Fruit fly (Drosophila melanogaster) whole organism, adult: ENCODE results near the gene TkR99D.

Experiments
- CG11617 ChIP-seq: fragments of 200-800 bp; sonication (Bioruptor generic); optimal IDR thresholded peaks from 2 replicates; lab custom pipeline; 2017; ENCODE audit warnings: mild to moderate bottlenecking, missing biosample characterization, missing genetic modification reagents, missing genetic modification characterization
- CG12768 ChIP-seq: fragments of 200-800 bp; sonication (Bioruptor generic); optimal IDR thresholded peaks from 2 replicates; lab custom pipeline; 2017; ENCODE audit warnings: missing biosample characterization, missing genetic modification characterization, mild to moderate bottlenecking, moderate library complexity, missing genetic modification reagents
- CG14711 ChIP-seq: fragments of 200-800 bp; sonication (Bioruptor generic); optimal IDR thresholded peaks from 2 replicates; lab custom pipeline; 2018; ENCODE audit warnings: missing biosample characterization, mild to moderate bottlenecking, missing genetic modification characterization, moderate library complexity
- CG1620 ChIP-seq: fragments of 200-800 bp; sonication (Bioruptor generic); optimal IDR thresholded peaks from 2 replicates; lab custom pipeline; 2016; ENCODE audit warnings: missing biosample characterization, missing genetic modification characterization
- CG33017 ChIP-seq: fragments of 200-800 bp; sonication (Bioruptor generic); optimal IDR thresholded peaks from 2 replicates; lab custom pipeline; 2018; ENCODE audit warnings: missing biosample characterization, mild to moderate bottlenecking, missing genetic modification characterization, moderate library complexity
- CG5204 ChIP-seq: fragments of 200-800 bp; sonication (Bioruptor generic); optimal IDR thresholded peaks from 2 replicates; lab custom pipeline; 2016; ENCODE audit warnings: missing biosample characterization, missing genetic modification characterization
- CG7045 ChIP-seq: fragments of 200-800 bp; sonication (Bioruptor generic); optimal IDR thresholded peaks from 2 replicates; lab custom pipeline; 2017; ENCODE audit warnings: missing biosample characterization, mild to moderate bottlenecking, missing genetic modification characterization
- CG7101 ChIP-seq: fragments of 200-800 bp; sonication (Bioruptor generic); optimal IDR thresholded peaks from 2 replicates; lab custom pipeline; 2018; ENCODE audit warnings: missing biosample characterization, mild to moderate bottlenecking, missing genetic modification characterization, moderate library complexity
- Clk ChIP-seq: fragments of 200-800 bp; sonication (Bioruptor generic); optimal IDR thresholded peaks from 2 replicates; lab custom pipeline; 2017; ENCODE audit warnings: missing biosample characterization, missing genetic modification characterization
- Crg-1 ChIP-seq: fragments of 200-800 bp; sonication (Bioruptor generic); optimal IDR thresholded peaks from 2 replicates; lab custom pipeline; 2016; ENCODE audit warnings: missing biosample characterization, missing genetic modification characterization
- Hr96 ChIP-seq: fragments of 200-800 bp; sonication (Bioruptor generic); optimal IDR thresholded peaks from 2 replicates; lab custom pipeline; 2016; ENCODE audit warnings: missing biosample characterization, missing genetic modification characterization
- Mnt ChIP-seq: fragments of 200-800 bp; sonication (Bioruptor generic); optimal IDR thresholded peaks from 2 replicates; lab custom pipeline; 2016; ENCODE audit warnings: missing biosample characterization, mild to moderate bottlenecking, missing genetic modification characterization
- bab1 ChIP-seq: fragments of 200-800 bp; sonication (Bioruptor generic); optimal IDR thresholded peaks from 3 replicates; lab custom pipeline; 2019; ENCODE audit warnings: missing biosample characterization, mild to moderate bottlenecking, missing genetic modification characterization, moderate library complexity
- cic ChIP-seq: fragments of 200-800 bp; sonication (Bioruptor generic); optimal IDR thresholded peaks from 2 replicates; lab custom pipeline; 2017; ENCODE audit warnings: missing biosample characterization, mild to moderate bottlenecking, missing genetic modification characterization, moderate library complexity
- cnc ChIP-seq, 2 experiments: fragments of >200 bp; optimal IDR thresholded peaks; 2 replicates each; lab custom pipeline; 2017
- kay ChIP-seq: fragments of 200-800 bp; sonication (Bioruptor generic); peaks from one replicate; lab custom pipeline; 2016; ENCODE audit warnings: missing biosample characterization, missing genetic modification characterization, borderline replicate concordance
- ovo ChIP-seq: fragments of 200-800 bp; sonication (Bioruptor generic); optimal IDR thresholded peaks from 2 replicates; lab custom pipeline; 2016; ENCODE audit warnings: missing biosample characterization, missing genetic modification characterization
- pad ChIP-seq: fragments of 200-800 bp; sonication (Bioruptor generic); optimal IDR thresholded peaks from 3 replicates; lab custom pipeline; 2017; ENCODE audit warnings: missing biosample characterization, missing genetic modification characterization, mild to moderate bottlenecking, moderate library complexity, missing genetic modification reagents
- tj ChIP-seq: fragments of 200-800 bp; sonication (Bioruptor generic); optimal IDR thresholded peaks from 3 replicates; lab custom pipeline; 2017; ENCODE audit warnings: missing biosample characterization, mild to moderate bottlenecking, missing genetic modification characterization, moderate library complexity
- toe ChIP-seq: fragments of 200-800 bp; sonication (Bioruptor generic); optimal IDR thresholded peaks from 2 replicates; lab custom pipeline; 2016; ENCODE audit warnings: missing biosample characterization, missing genetic modification characterization

TkR99D gene

DNA sequence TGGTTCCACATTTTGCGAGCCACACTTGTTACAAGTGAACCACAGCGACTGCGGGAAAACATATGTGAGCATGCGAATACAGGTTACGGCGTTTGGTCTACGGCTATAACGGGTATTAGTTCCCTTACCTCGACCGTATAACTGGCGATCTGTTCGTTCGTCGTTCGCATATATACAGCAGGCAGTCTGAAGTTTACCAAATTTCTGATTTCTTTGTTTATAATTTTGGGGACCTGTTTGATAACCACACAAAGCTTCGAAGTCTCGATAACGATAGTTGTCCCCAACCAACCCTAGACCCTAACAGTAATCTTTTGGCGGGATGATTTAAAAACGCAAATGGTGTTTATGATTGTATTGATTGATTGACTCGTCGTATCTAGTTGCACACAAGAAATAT, 23.9 kb upstream of the TkR99D start, which contains the start of gene Acph-1:
Gene Acph-1, minus strand, starts transcription at position 278 of the 400 bp plus-strand sequence.
- TF ChIP-seq bab1 (GFP tag; lab: Kevin White, UChicago) = peak; percentile 6
- TF ChIP-seq CG5204 = no peak
- TF ChIP-seq cic (GFP tag; lab: Kevin White, UChicago) = no peak

DNA sequence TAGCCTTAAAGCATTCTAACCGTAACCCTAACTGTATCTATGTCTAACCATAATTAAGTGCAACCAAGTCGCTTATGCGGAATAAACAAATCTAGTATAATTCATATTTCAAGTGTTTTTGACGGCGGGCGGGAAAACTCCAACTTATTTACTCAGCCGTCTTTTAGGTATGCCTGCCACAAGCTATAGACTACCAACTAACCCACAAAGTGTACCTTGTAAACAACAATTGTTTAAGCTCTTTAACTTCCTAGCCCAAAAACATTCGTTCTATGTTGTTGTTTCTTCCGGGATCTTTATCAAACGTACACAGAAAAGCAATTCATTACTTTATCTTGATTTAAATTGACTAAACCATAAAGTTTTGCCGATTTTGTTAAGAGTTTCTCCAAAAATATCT, 21.4 kb upstream of the TkR99D start:
- TF ChIP-seq toe (GFP tag; lab: Kevin White, UChicago) = no peak

DNA sequence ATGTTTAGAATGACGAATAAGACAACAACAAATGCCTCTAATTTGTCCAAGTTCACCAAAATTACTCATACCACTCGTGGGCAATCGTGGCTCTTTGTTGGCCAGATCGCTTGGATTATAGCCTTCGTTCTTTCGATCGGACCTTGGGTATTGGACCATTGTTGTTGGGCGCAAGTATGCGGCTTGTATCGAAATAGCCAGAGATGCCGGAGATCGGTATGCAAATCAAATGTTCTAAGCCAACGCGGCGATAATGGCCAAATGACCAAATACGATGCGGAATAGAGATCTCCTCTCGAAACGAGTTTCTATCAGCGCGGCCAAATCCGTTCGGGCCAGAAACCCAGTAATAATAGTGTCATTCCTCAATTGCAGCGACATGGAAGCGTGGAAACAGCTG, 16.0 kb upstream of the TkR99D start:
- TF ChIP-seq tj (no peak), Hr96 (GFP tag; lab: Kevin White, UChicago) (no peak), cic (GFP tag; lab: Kevin White, UChicago) (no peak), CG12768 (GFP tag; lab: Kevin White, UChicago) (no peak), CG33017 (tag; lab: Kevin White, UChicago) (no peak), cnc (optimal IDR thresholded peaks at IDR 0.05; lab: Kevin White, UChicago) (no peak), bab1 (GFP tag; lab: Kevin White, UChicago) (no peak), ovo (GFP tag; lab: Kevin White, UChicago) (no peak), CG1620 (GFP tag; lab: Kevin White, UChicago) (no peak), CG11617 (GFP tag; lab: Kevin White, UChicago) (no peak), CG7101 (tag; lab: Kevin White, UChicago) (no peak), CG5204 (no peak), CG14711 (tag; lab: Kevin White, UChicago) (no peak), Mnt (GFP tag; lab: Kevin White, UChicago) (no peak), toe (GFP tag; lab: Kevin White, UChicago) (no peak), Clk (no peak), kay (GFP tag; lab: Kevin White, UChicago) (no peak), Crg-1 (GFP tag; lab: Kevin White, UChicago) (no peak), CG7045 (GFP tag; lab: Kevin White, UChicago) (no peak), pad (no peak)

DNA sequence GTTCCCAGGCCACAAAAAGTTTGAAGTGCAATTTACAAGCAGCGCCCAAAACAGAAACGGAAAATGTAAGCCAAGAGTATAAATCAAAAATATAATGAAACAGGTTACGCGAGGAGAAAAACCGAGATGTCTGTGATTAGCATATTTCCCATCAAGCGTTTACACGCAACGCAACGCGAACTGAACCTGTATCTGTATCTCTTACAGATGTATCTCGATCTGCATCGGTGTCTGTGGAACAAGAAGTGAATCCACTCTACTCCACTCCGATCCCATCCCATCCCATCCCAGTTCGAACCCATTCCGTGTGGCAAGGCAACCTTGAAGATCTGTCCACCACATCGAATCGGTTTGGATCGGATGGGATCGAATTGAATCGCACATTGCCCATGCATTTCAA, 14.6 kb upstream of the TkR99D start:
- TF ChIP-seq CG7045 (GFP tag; lab: Kevin White, UChicago) (no peak), Hr96 (GFP tag; lab: Kevin White, UChicago) (no peak), CG11617 (GFP tag; lab: Kevin White, UChicago) (no peak), bab1 (GFP tag; lab: Kevin White, UChicago) (no peak), ovo (GFP tag; lab: Kevin White, UChicago) (no peak), kay (GFP tag; lab: Kevin White, UChicago) (no peak), Clk (no peak), CG33017 (tag; lab: Kevin White, UChicago) (no peak), tj (no peak), Mnt (GFP tag; lab: Kevin White, UChicago) (no peak), CG14711 (tag; lab: Kevin White, UChicago) (no peak)

DNA sequence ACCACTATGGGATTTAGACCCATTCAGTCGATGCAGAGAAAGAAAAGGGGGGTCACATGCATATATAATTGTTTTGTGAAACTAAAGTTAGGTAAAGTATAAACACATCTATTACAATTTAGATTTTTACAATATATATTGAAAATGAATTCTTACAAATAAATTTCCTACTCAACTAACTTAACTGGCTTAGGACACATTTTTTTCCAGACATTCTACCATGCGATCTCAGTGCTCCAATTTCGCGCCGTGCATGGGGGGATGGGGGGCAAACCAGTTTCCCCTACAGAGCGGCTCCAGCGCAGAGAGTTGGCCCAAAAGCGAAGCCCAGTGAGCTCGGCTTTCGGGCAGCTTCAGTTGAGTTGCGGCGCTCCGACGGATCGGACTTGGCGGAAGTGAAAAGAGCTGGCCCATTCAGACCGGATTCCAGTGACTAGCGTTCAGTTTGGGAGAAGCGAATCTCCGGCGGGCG, 13.9 kb upstream of the TkR99D start, which contains the start of gene CG7896:
Gene CG7896, plus strand, starts transcription at position 354 of the 472 bp plus-strand sequence.
- TF ChIP-seq Clk (no peak), Mnt (GFP tag; lab: Kevin White, UChicago) (no peak), Hr96 (GFP tag; lab: Kevin White, UChicago) (no peak), ovo (GFP tag; lab: Kevin White, UChicago) (no peak), toe (GFP tag; lab: Kevin White, UChicago) (no peak)

DNA sequence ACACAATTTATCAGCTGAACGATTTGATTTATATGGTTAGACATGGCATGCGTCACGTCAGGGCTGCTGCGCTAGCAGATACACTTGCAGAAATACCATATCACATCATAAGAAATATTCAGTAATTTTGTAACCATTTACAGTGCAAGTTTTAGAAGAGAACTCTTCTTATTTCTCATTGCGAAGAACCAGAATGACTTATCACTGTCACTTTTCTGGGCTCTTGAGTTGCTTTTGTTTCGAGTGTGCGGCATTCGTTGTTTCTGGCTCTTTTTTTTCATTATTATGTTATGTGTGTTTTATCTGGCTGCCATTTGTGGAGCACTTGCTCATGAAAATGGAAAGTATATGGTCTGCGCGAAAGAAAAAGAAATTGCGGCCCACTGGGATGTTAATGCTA, 12.8 kb upstream of the TkR99D start:
- TF ChIP-seq cnc (optimal IDR thresholded peaks at IDR 0.05; lab: Kevin White, UChicago) (no peak), tj (no peak), ovo (GFP tag; lab: Kevin White, UChicago) (no peak)

DNA sequence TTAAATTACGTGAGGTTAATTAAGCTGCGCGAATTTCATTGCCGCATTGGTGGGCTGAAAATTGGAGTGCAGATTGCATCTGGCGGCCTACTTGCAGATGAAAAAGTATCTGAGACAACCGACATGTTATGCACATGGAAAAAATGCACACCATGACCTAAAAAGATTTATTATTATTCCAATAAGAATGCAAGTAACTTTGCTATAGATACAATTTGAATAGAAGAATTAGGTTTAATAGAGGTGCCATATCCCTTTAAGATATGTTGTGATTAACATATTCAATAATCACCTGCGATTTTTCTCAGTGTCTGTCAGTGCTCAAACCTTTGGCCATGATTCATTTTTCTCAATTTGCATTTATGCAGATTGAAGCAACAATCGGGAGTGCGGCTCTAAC, 12.2 kb upstream of the TkR99D start:
- TF ChIP-seq CG14711 (tag; lab: Kevin White, UChicago) = no peak
- no peak for TF ChIP-seq kay (GFP tag; lab: Kevin White, UChicago)
- no peak for TF ChIP-seq ovo (GFP tag; lab: Kevin White, UChicago)
- TF ChIP-seq Crg-1 (GFP tag; lab: Kevin White, UChicago) = no peak
- no peak for TF ChIP-seq CG7101 (tag; lab: Kevin White, UChicago)
- no peak for TF ChIP-seq CG7045 (GFP tag; lab: Kevin White, UChicago)
- TF ChIP-seq tj = no peak
- no peak for TF ChIP-seq cnc (optimal IDR thresholded peaks at IDR 0.05; lab: Kevin White, UChicago)
- TF ChIP-seq Mnt (GFP tag; lab: Kevin White, UChicago) = no peak
- no peak for TF ChIP-seq toe (GFP tag; lab: Kevin White, UChicago)
- no peak for TF ChIP-seq CG12768 (GFP tag; lab: Kevin White, UChicago)

DNA sequence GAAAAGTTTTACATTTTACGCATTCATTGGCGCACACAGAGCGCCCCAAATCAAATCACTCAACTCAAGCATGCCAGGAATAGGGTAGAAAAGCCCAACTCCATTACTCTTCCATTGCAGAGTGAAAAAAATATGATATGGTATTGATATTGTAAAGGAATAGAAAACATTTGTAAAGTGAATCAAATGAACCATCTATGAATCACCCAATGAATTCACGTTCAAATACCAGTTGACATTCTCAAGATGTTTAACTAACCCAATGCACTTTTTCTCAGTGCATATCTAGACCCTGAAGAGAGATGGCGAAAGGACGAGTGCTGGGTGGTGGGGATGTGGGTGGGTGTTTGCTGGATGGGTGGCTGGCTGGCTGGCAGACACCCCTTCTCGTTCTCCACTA, 9.3 kb upstream of the TkR99D start:
- TF ChIP-seq CG11617 (GFP tag; lab: Kevin White, UChicago) (no peak), CG1620 (GFP tag; lab: Kevin White, UChicago) (no peak), kay (GFP tag; lab: Kevin White, UChicago) (no peak), Hr96 (GFP tag; lab: Kevin White, UChicago) (no peak), Clk (no peak), toe (GFP tag; lab: Kevin White, UChicago) (no peak), CG5204 (no peak), Mnt (GFP tag; lab: Kevin White, UChicago) (no peak), ovo (GFP tag; lab: Kevin White, UChicago) (no peak), tj (no peak), CG7045 (GFP tag; lab: Kevin White, UChicago) (no peak), CG12768 (GFP tag; lab: Kevin White, UChicago) (no peak), CG14711 (tag; lab: Kevin White, UChicago) (no peak), pad (no peak), cic (GFP tag; lab: Kevin White, UChicago) (no peak), CG33017 (tag; lab: Kevin White, UChicago) (no peak), cnc (optimal IDR thresholded peaks at IDR 0.05; lab: Kevin White, UChicago) (no peak), bab1 (GFP tag; lab: Kevin White, UChicago) (no peak), CG7101 (tag; lab: Kevin White, UChicago) (no peak), Crg-1 (GFP tag; lab: Kevin White, UChicago) (no peak)
